Fruit fly (Drosophila melanogaster) whole organism, embryonic: Measurements from ENCODE around the gene Ptp4E.

ENCODE experiments used
- Adf1 ChIP-seq: fragments of 200-800 bp; sonication (Bioruptor generic); IDR thresholded peaks from 2 replicates; pipeline ENCODE4 v1.3.6; 2022; ENCODE audit warnings: missing biosample characterization, missing genetic modification characterization
- CG10267 ChIP-seq: fragments of 200-800 bp; sonication (Bioruptor generic); optimal IDR thresholded peaks from 2 replicates; lab custom pipeline; 2018; ENCODE audit warnings: missing biosample characterization, mild to moderate bottlenecking, missing genetic modification characterization, moderate library complexity
- CG10543 ChIP-seq: fragments of 200-800 bp; sonication (Bioruptor generic); optimal IDR thresholded peaks from 3 replicates; lab custom pipeline; 2017; ENCODE audit warnings: missing biosample characterization, mild to moderate bottlenecking, missing genetic modification characterization, moderate library complexity
- CG10959 ChIP-seq: fragments of 200-800 bp; sonication (Bioruptor generic); IDR thresholded peaks from 2 replicates; pipeline ENCODE4 v1.3.6; 2022; ENCODE audit warnings: missing biosample characterization, missing genetic modification characterization
- CG12155 ChIP-seq: fragments of 200-800 bp; sonication (Bioruptor generic); optimal IDR thresholded peaks from 3 replicates; lab custom pipeline; 2016; ENCODE audit warnings: missing biosample characterization, missing genetic modification characterization
- CG1233 ChIP-seq: fragments of 200-800 bp; sonication (Bioruptor generic); optimal IDR thresholded peaks from 4 replicates; lab custom pipeline; 2018; ENCODE audit warnings: missing biosample characterization, mild to moderate bottlenecking, missing genetic modification characterization
- CG15514 ChIP-seq: fragments of 200-800 bp; sonication (Bioruptor generic); optimal IDR thresholded peaks from 3 replicates; lab custom pipeline; 2017; ENCODE audit warnings: missing biosample characterization, missing genetic modification characterization, mild to moderate bottlenecking, moderate library complexity, missing genetic modification reagents
- CG1602 ChIP-seq: fragments of 200-800 bp; sonication (Bioruptor generic); optimal IDR thresholded peaks from 3 replicates; lab custom pipeline; 2016; ENCODE audit warnings: missing biosample characterization, missing genetic modification characterization
- CG16779 ChIP-seq: fragments of 200-800 bp; sonication (Bioruptor generic); IDR thresholded peaks from 2 replicates; pipeline ENCODE4 v1.3.6; 2022; ENCODE audit warnings: missing biosample characterization, missing genetic modification characterization
- CG17829 ChIP-seq: fragments of 200-800 bp; optimal IDR thresholded peaks from 2 replicates; lab custom pipeline; 2019; ENCODE audit warnings: missing biosample characterization, mild to moderate bottlenecking, missing genetic modification characterization, moderate library complexity
- CG2129 ChIP-seq: fragments of 200-800 bp; sonication (Bioruptor generic); IDR thresholded peaks from 2 replicates; pipeline ENCODE4 v1.3.6; 2022; ENCODE audit warnings: missing biosample characterization, missing genetic modification characterization; ENCODE audit not compliant: partially characterized antibody
- CG2199 ChIP-seq: fragments of 200-800 bp; sonication (Bioruptor generic); IDR thresholded peaks from 3 replicates; pipeline ENCODE4 v1.3.6; 2022; ENCODE audit warnings: missing biosample characterization, missing genetic modification characterization
- CG2712 ChIP-seq: fragments of 200-800 bp; optimal IDR thresholded peaks from 3 replicates; lab custom pipeline; 2019; ENCODE audit warnings: missing biosample characterization, mild to moderate bottlenecking, missing genetic modification characterization, moderate library complexity
- CG2889 ChIP-seq: fragments of 200-800 bp; sonication (Bioruptor generic); IDR thresholded peaks from 3 replicates; pipeline ENCODE4 v1.3.6; 2022; ENCODE audit warnings: missing biosample characterization, missing genetic modification characterization
- CG30431 ChIP-seq: fragments of 200-800 bp; sonication (Bioruptor generic); optimal IDR thresholded peaks from 2 replicates; lab custom pipeline; 2017; ENCODE audit warnings: missing biosample characterization, missing genetic modification characterization
- CG31388 ChIP-seq: fragments of 200-800 bp; sonication (Bioruptor generic); optimal IDR thresholded peaks from 2 replicates; lab custom pipeline; 2016; ENCODE audit warnings: missing biosample characterization, missing genetic modification characterization
- CG31441 ChIP-seq: fragments of 200-800 bp; sonication (Bioruptor generic); IDR thresholded peaks from 2 replicates; pipeline ENCODE4 v1.3.6; 2022; ENCODE audit warnings: missing biosample characterization, missing genetic modification characterization
- CG3163 ChIP-seq: fragments of 200-800 bp; sonication (Bioruptor generic); optimal IDR thresholded peaks from 3 replicates; lab custom pipeline; 2016; ENCODE audit warnings: missing biosample characterization, missing genetic modification characterization
- CG32772 ChIP-seq: fragments of 200-800 bp; sonication (Bioruptor generic); IDR thresholded peaks from 2 replicates; pipeline ENCODE4 v1.3.6; 2022; ENCODE audit warnings: missing biosample characterization, missing genetic modification characterization
- CG33557 ChIP-seq: fragments of 200-800 bp; sonication (Bioruptor generic); optimal IDR thresholded peaks from 2 replicates; lab custom pipeline; 2019; ENCODE audit warnings: missing biosample characterization, mild to moderate bottlenecking, missing genetic modification characterization, moderate library complexity
- CG4282 ChIP-seq: fragments of 200-800 bp; sonication (Bioruptor generic); optimal IDR thresholded peaks from 2 replicates; lab custom pipeline; 2016; ENCODE audit warnings: missing biosample characterization, missing genetic modification characterization
- CG4360 ChIP-seq: fragments of 200-800 bp; sonication (Bioruptor generic); IDR thresholded peaks from 2 replicates; pipeline ENCODE4 v1.3.6; 2022; ENCODE audit warnings: missing biosample characterization, missing genetic modification characterization
- CG4424 ChIP-seq: fragments of 200-800 bp; sonication (Bioruptor generic); optimal IDR thresholded peaks from 3 replicates; lab custom pipeline; 2016; ENCODE audit warnings: missing biosample characterization, missing genetic modification characterization
- CG6689 ChIP-seq: fragments of 200-800 bp; sonication (Bioruptor generic); IDR thresholded peaks from 2 replicates; pipeline ENCODE4 v1.3.6; 2022; ENCODE audit warnings: missing biosample characterization, missing genetic modification characterization
- CG6854 ChIP-seq: fragments of 200-800 bp; sonication (Bioruptor generic); optimal IDR thresholded peaks from 3 replicates; lab custom pipeline; 2017; ENCODE audit warnings: missing biosample characterization, mild to moderate bottlenecking, missing genetic modification characterization
- CG8290 ChIP-seq, 3 experiments: fragments of 200-800 bp; sonication (Bioruptor generic); optimal IDR thresholded peaks; 2 replicates each; lab custom pipeline; 2016 to 2019; ENCODE audit warnings: missing biosample characterization in 3 of 3, missing genetic modification characterization in 3 of 3, mild to moderate bottlenecking in 2 of 3, moderate library complexity in 1 of 3
- CG8359 ChIP-seq: fragments of 200-800 bp; sonication (Bioruptor generic); optimal IDR thresholded peaks from 2 replicates; lab custom pipeline; 2017; ENCODE audit warnings: missing biosample characterization, mild to moderate bottlenecking, missing genetic modification characterization, borderline replicate concordance
- Dll ChIP-seq: fragments of 200-800 bp; sonication (Bioruptor generic); IDR thresholded peaks from 4 replicates; pipeline ENCODE4 v1.3.6; 2022; ENCODE audit warnings: missing biosample characterization, missing genetic modification characterization; ENCODE audit not compliant: partially characterized antibody
- E2f1 ChIP-seq: fragments of 200-800 bp; sonication (Bioruptor generic); IDR thresholded peaks from 2 replicates; pipeline ENCODE4 v1.3.6; 2022; ENCODE audit warnings: missing biosample characterization, missing genetic modification characterization
- Ets65A ChIP-seq: fragments of 200-800 bp; sonication (Bioruptor generic); peaks from one replicate; lab custom pipeline; 2016; ENCODE audit warnings: missing biosample characterization, missing genetic modification characterization
- Fer3 ChIP-seq: fragments of 200-800 bp; sonication (Bioruptor generic); optimal IDR thresholded peaks from 2 replicates; lab custom pipeline; 2018; ENCODE audit warnings: missing biosample characterization, mild to moderate bottlenecking, missing genetic modification characterization, moderate library complexity
- HHEX ChIP-seq: fragments of 200-800 bp; sonication (Bioruptor generic); optimal IDR thresholded peaks from 3 replicates; lab custom pipeline; 2017; ENCODE audit warnings: missing biosample characterization, mild to moderate bottlenecking, missing genetic modification characterization, missing genetic modification reagents
- Hr51 ChIP-seq, 2 experiments: fragments of 200-800 bp; sonication (Bioruptor generic); optimal IDR thresholded peaks; 2 replicates in 1 of 2; 3 replicates in 1 of 2; lab custom pipeline; 2016 to 2018; ENCODE audit warnings: missing biosample characterization in 2 of 2, missing genetic modification characterization in 2 of 2, mild to moderate bottlenecking in 1 of 2, moderate library complexity in 1 of 2
- NC2α ChIP-seq: fragments of 200-800 bp; sonication (Bioruptor generic); optimal IDR thresholded peaks from 2 replicates; lab custom pipeline; 2016; ENCODE audit warnings: missing biosample characterization, missing genetic modification characterization
- ab ChIP-seq: fragments of 200-800 bp; sonication (Bioruptor generic); optimal IDR thresholded peaks from 2 replicates; lab custom pipeline; 2016; ENCODE audit warnings: missing biosample characterization, missing genetic modification characterization
- abd-A ChIP-seq: fragments of 200-800 bp; sonication (Bioruptor generic); optimal IDR thresholded peaks from 3 replicates; lab custom pipeline; 2019; ENCODE audit warnings: missing biosample characterization, mild to moderate bottlenecking, missing genetic modification characterization, moderate library complexity
- chinmo ChIP-seq: fragments of 200-800 bp; sonication (Bioruptor generic); IDR thresholded peaks from 4 replicates; pipeline ENCODE4 v1.3.6; 2022; ENCODE audit warnings: missing biosample characterization, missing genetic modification characterization; ENCODE audit not compliant: partially characterized antibody
- chn ChIP-seq: fragments of 200-800 bp; sonication (Bioruptor generic); optimal IDR thresholded peaks from 2 replicates; lab custom pipeline; 2016; ENCODE audit warnings: missing biosample characterization, missing genetic modification characterization
- eve ChIP-seq, 2 experiments: fragments of >200 bp; optimal IDR thresholded peaks; 2 replicates each; lab custom pipeline; 2017; ENCODE audit warnings: missing biosample characterization in 2 of 2, missing genetic modification characterization in 2 of 2
- fd64A ChIP-seq: fragments of 200-800 bp; sonication (Bioruptor generic); optimal IDR thresholded peaks from 3 replicates; lab custom pipeline; 2018; ENCODE audit warnings: missing biosample characterization, mild to moderate bottlenecking, missing genetic modification characterization
- ftz-f1 ChIP-seq: fragments of 200-800 bp; sonication (Bioruptor generic); optimal IDR thresholded peaks from 2 replicates; lab custom pipeline; 2016; ENCODE audit warnings: missing biosample characterization, missing genetic modification characterization
- lab ChIP-seq: fragments of 200-800 bp; sonication (Bioruptor generic); optimal IDR thresholded peaks from 3 replicates; lab custom pipeline; 2017; ENCODE audit warnings: missing biosample characterization, missing genetic modification characterization, mild to moderate bottlenecking, moderate library complexity, missing genetic modification reagents
- mam ChIP-seq: fragments of 200-800 bp; sonication (Bioruptor generic); optimal IDR thresholded peaks from 3 replicates; lab custom pipeline; 2016; ENCODE audit warnings: missing biosample characterization, missing genetic modification characterization
- nmo ChIP-seq: fragments of 200-800 bp; sonication (Bioruptor generic); optimal IDR thresholded peaks from 2 replicates; lab custom pipeline; 2018; ENCODE audit warnings: missing biosample characterization, mild to moderate bottlenecking, missing genetic modification characterization, moderate library complexity
- odd ChIP-seq: fragments of 200-800 bp; sonication (Bioruptor generic); optimal IDR thresholded peaks from 2 replicates; lab custom pipeline; 2017; ENCODE audit warnings: missing biosample characterization, mild to moderate bottlenecking, missing genetic modification characterization
- salm ChIP-seq: fragments of 200-800 bp; sonication (Bioruptor generic); optimal IDR thresholded peaks from 2 replicates; lab custom pipeline; 2018; ENCODE audit warnings: missing biosample characterization, mild to moderate bottlenecking, missing genetic modification characterization
- sd ChIP-seq: fragments of 200-800 bp; sonication (Bioruptor generic); optimal IDR thresholded peaks from 3 replicates; lab custom pipeline; 2018; ENCODE audit warnings: missing biosample characterization, mild to moderate bottlenecking, missing genetic modification characterization, moderate library complexity
- sob ChIP-seq: fragments of 200-800 bp; sonication (Bioruptor generic); IDR thresholded peaks from 2 replicates; pipeline ENCODE4 v1.3.6; 2022; ENCODE audit warnings: missing biosample characterization, missing genetic modification characterization

Gene Ptp4E

DNA sequence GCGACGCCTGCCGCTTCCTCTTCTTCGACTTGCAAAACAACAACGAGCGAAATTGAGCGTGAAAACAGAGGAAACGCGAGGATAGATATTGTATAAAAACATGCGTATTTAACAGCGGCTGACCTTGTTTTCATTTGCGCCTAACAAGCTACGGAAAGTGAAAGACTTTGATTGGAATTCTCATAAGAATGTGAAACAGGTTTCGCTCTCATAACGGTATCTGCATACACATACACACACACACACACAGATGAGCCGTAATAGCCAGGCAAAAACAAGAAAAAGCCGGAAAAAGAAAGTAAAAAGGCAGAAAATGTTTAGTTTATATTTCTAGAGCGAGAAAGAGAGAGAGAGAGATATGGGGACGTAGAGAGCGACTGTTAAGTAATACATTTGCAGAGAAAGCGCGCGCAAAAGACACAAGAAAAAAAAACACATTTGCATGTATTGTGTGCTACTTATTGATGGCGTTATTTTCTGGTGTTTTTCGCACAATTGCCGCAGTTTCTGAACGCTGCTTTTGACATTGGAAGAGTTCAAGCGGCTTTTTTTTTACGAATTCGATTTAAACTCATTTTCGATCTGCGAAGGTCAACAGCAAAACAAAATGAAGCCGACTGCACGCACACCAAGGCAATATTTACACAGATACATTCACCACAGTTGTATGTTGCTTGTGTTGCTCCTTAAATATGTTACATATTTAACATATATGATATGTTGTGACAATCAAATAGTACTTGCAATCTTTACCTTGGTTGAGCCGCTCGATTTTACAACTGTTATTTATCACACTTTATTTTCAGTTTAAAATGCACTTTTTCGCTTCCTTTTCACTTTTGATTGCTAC is 1.5 kb upstream of the Ptp4E start (continued):
- no peak for TF ChIP-seq CG15514 (GFP tag; lab: Kevin White, UChicago)
- peak; percentile 53; the same call in 1 of the 2 replicates for TF ChIP-seq E2f1 (GFP tag; lab: Robert Waterston, UW)
- TF ChIP-seq lab (GFP tag; lab: Kevin White, UChicago): no peak
- peak; percentile 21 for TF ChIP-seq odd
- no peak for TF ChIP-seq CG8359
- TF ChIP-seq CG1602 (GFP tag; lab: Kevin White, UChicago): no peak
- no peak for TF ChIP-seq abd-A (tag; lab: Kevin White, UChicago)
- TF ChIP-seq CG2129 (GFP tag; lab: Robert Waterston, UW): no peak
- no peak for TF ChIP-seq CG17829 (tag; lab: Kevin White, UChicago)
- TF ChIP-seq CG33557 (GFP tag; lab: Kevin White, UChicago): peak; percentile 2
- TF ChIP-seq CG12155 (GFP tag; lab: Kevin White, UChicago): no peak
- TF ChIP-seq CG6689: no peak
- TF ChIP-seq chinmo (GFP tag; lab: Robert Waterston, UW): 0 out of 4 replicates have a peak, but pooled peaks have one; percentile 57
- TF ChIP-seq ftz-f1 (GFP tag; lab: Kevin White, UChicago): peak; percentile 41
- no peak for TF ChIP-seq mam (GFP tag; lab: Kevin White, UChicago)
- no peak for TF ChIP-seq CG30431 (GFP tag; lab: Kevin White, UChicago)
- TF ChIP-seq Fer3 (tag; lab: Kevin White, UChicago): no peak
- TF ChIP-seq NC2α (GFP tag; lab: Kevin White, UChicago): no peak
- TF ChIP-seq CG4424 (GFP tag; lab: Kevin White, UChicago): no peak
- no peak for TF ChIP-seq HHEX (GFP tag; lab: Kevin White, UChicago)
- peak in 1 of 2 experiments; percentile 15 for TF ChIP-seq Hr51 (GFP tag; optimal IDR thresholded peaks at IDR 0.05; lab: Kevin White, UChicago)
- no peak for TF ChIP-seq CG6854 (GFP tag; lab: Kevin White, UChicago)
- TF ChIP-seq nmo (GFP tag; lab: Kevin White, UChicago): no peak
- peak; percentile 64 for TF ChIP-seq CG32772 (GFP tag; lab: Robert Waterston, UW)
- peak; percentile 62 for TF ChIP-seq sd
- TF ChIP-seq Ets65A (GFP tag; lab: Kevin White, UChicago): no peak
- TF ChIP-seq CG2712 (tag; lab: Kevin White, UChicago): no peak
- TF ChIP-seq CG10543 (GFP tag; lab: Kevin White, UChicago): no peak
- TF ChIP-seq CG31388 (GFP tag; lab: Kevin White, UChicago): no peak
- TF ChIP-seq Adf1 (GFP tag; lab: Robert Waterston, UW): peak; percentile 20; the same call in 1 of the 2 replicates
- no peak for TF ChIP-seq chn (GFP tag; lab: Kevin White, UChicago)
- TF ChIP-seq CG10267: no peak
- no peak for TF ChIP-seq CG2889
- 0 out of 4 replicates have a peak, but pooled peaks have one; percentile 38 for TF ChIP-seq Dll (GFP tag; lab: Robert Waterston, UW)
- TF ChIP-seq CG4282 (GFP tag; lab: Kevin White, UChicago): no peak
- no peak for TF ChIP-seq CG2199 (GFP tag; lab: Robert Waterston, UW)
- TF ChIP-seq ab (GFP tag; lab: Kevin White, UChicago): no peak
- no peak for TF ChIP-seq CG1233 (GFP tag; lab: Kevin White, UChicago)
- TF ChIP-seq CG31441 (GFP tag; lab: Robert Waterston, UW): no peak
- no peak for TF ChIP-seq CG8290 (GFP tag; optimal IDR thresholded peaks at IDR 0.05; lab: Kevin White, UChicago)
- no peak for TF ChIP-seq CG8290 (tag; optimal IDR thresholded peaks at IDR 0.05; lab: Kevin White, UChicago)
- no peak for TF ChIP-seq CG3163 (GFP tag; lab: Kevin White, UChicago)
- no peak for TF ChIP-seq CG10959
- no peak for TF ChIP-seq CG16779 (GFP tag; lab: Robert Waterston, UW)
- TF ChIP-seq sob (GFP tag; lab: Robert Waterston, UW): no peak
- no peak for TF ChIP-seq fd64A
- no peak for TF ChIP-seq salm (tag; lab: Kevin White, UChicago)
- TF ChIP-seq eve (GFP tag; optimal IDR thresholded peaks at IDR 0.05; lab: Kevin White, UChicago): peak in 1 of 2 experiments; percentile 77
- no peak for TF ChIP-seq CG4360 (GFP tag; lab: Robert Waterston, UW)
